Fruit fly (Drosophila melanogaster): ENCODE data around the gene CG12708.

dm6 chrX:15630815-15631214, 44.5 kb upstream of the CG12708 start:
- no peak for TF ChIP-seq net (GFP tag; optimal IDR thresholded peaks at IDR 0.05)
- no peak for TF ChIP-seq CG6854 (GFP tag; optimal IDR thresholded peaks at IDR 0.05)
